Worm (Caenorhabditis elegans): ENCODE measurements around the gene ZC449.5.

The ZC449.5 gene

ce11 chrX:5018062-5018653 is 19.4 kb downstream of the ZC449.5 start (continued):
- TF ChIP-seq attf-4 (tag; optimal IDR thresholded peaks at IDR 0.05) (no peak), nhr-77 (tag; optimal IDR thresholded peaks at IDR 0.05) (peak; percentile 19), spr-1 (tag; optimal IDR thresholded peaks at IDR 0.05) (no peak), ceh-44 (GFP tag; IDR thresholded peaks at IDR 0.05) (no peak), saeg-2 (GFP tag; IDR thresholded peaks at IDR 0.05) (no peak), ZK337.2 (GFP tag; IDR thresholded peaks at IDR 0.05) (no peak), rbr-2 (tag; optimal IDR thresholded peaks at IDR 0.05) (peak; percentile 17), nhr-102 (tag; optimal IDR thresholded peaks at IDR 0.05) (no peak), zip-11 (GFP tag; IDR thresholded peaks at IDR 0.05) (no peak), hlh-11 (tag; optimal IDR thresholded peaks at IDR 0.05) (peak; percentile 53), egl-43 (GFP tag; IDR thresholded peaks at IDR 0.05) (no peak), hlh-30 (tag; optimal IDR thresholded peaks at IDR 0.05; ENCODE audit: insufficient read depth) (peak; percentile 2), fkh-10 (GFP tag; optimal IDR thresholded peaks at IDR 0.05) (no peak), snpc-1.2 (GFP tag; IDR thresholded peaks at IDR 0.05) (no peak), dmd-8 (GFP tag; IDR thresholded peaks at IDR 0.05) (no peak), lin-39 (tag; optimal IDR thresholded peaks at IDR 0.05) (no peak), php-3 (GFP tag; IDR thresholded peaks at IDR 0.05) (peak; percentile 87), nhr-111 (GFP tag; optimal IDR thresholded peaks at IDR 0.05) (no peak), daf-8 (GFP tag; IDR thresholded peaks at IDR 0.05) (no peak), daf-12 (tag; optimal IDR thresholded peaks at IDR 0.05) (no peak), unc-62 (GFP tag; optimal IDR thresholded peaks at IDR 0.05 in 1 of 2) (peak in 1 of 2 experiments; percentile 24), unc-62 (tag; optimal IDR thresholded peaks at IDR 0.05) (no peak), hif-1 (tag; optimal IDR thresholded peaks at IDR 0.05) (no peak), tag-97 (GFP tag; IDR thresholded peaks at IDR 0.05) (no peak), mxl-3 (GFP tag; optimal IDR thresholded peaks at IDR 0.05) (peak; percentile 34), unc-39 (tag; optimal IDR thresholded peaks at IDR 0.05) (no peak), lir-3 (tag; optimal IDR thresholded peaks at IDR 0.05) (no peak), cey-2 (tag; optimal IDR thresholded peaks at IDR 0.05; ENCODE audit: borderline replicate concordance, insufficient read depth) (no peak), pqm-1 (tag; optimal IDR thresholded peaks at IDR 0.05) (peak; percentile 61), madf-9 (GFP tag; conservative IDR thresholded peaks at IDR 0.05) (no peak), sdz-12 (GFP tag; optimal IDR thresholded peaks at IDR 0.05) (no peak), mdl-1 (tag; optimal IDR thresholded peaks at IDR 0.05) (no peak), lin-15B (tag; optimal IDR thresholded peaks at IDR 0.05) (no peak), daf-16 (GFP tag; optimal IDR thresholded peaks at IDR 0.05) (no peak), daf-16 (tag; optimal IDR thresholded peaks at IDR 0.05) (peak; percentile 71), F10B5.3 (tag; optimal IDR thresholded peaks at IDR 0.05) (no peak), nhr-41 (GFP tag; IDR thresholded peaks at IDR 0.05) (no peak), nhr-25 (tag; optimal IDR thresholded peaks at IDR 0.05; ENCODE audit: borderline replicate concordance, insufficient read depth) (no peak), Y75B8A.6 (GFP tag; IDR thresholded peaks at IDR 0.05) (no peak), R02D3.7 (tag; optimal IDR thresholded peaks at IDR 0.05) (no peak), zfp-2 (tag; optimal IDR thresholded peaks at IDR 0.05) (no peak), mdt-29 (GFP tag; IDR thresholded peaks at IDR 0.05) (no peak), dpl-1 (GFP tag; optimal IDR thresholded peaks at IDR 0.05) (peak; percentile 10), gei-8 (GFP tag; optimal IDR thresholded peaks at IDR 0.05) (no peak), arid-1 (GFP tag; conservative IDR thresholded peaks at IDR 0.05) (no peak), unc-130 (GFP tag; optimal IDR thresholded peaks at IDR 0.05) (no peak), ctbp-1 (GFP tag; IDR thresholded peaks at IDR 0.05) (no peak), snpc-4 (tag; optimal IDR thresholded peaks at IDR 0.05) (no peak), dmd-9 (GFP tag; IDR thresholded peaks at IDR 0.05) (no peak), lin-29 (GFP tag; IDR thresholded peaks at IDR 0.05) (no peak), ceh-28 (tag; optimal IDR thresholded peaks at IDR 0.05) (peak; percentile 28)

Measured in whole organism, L4 larva.